Worm (Caenorhabditis elegans): ENCODE measurements around the gene ccdc-149.

ccdc-149 gene

DNA sequence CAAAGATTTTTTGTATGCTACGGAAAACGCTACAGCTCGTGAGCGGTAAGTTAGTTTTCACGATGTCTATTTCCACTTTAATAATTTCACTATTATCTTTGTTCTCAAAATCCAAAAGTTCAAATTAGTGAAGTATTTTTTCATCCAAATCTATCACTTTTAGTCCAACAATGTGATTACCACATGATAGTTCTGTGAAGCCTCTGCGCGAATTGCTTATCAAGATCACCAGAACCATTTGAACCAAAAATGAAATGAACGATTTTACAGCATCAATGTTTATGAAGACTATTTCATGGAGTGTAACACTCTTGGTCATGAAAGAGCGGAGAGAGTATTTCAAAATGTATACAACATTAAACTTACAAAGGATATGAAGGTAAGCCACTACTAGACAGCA lies 23.2 kb upstream of the ccdc-149 start:
- TF ChIP-seq unc-62 (GFP tag; optimal IDR thresholded peaks at IDR 0.05): no peak

DNA sequence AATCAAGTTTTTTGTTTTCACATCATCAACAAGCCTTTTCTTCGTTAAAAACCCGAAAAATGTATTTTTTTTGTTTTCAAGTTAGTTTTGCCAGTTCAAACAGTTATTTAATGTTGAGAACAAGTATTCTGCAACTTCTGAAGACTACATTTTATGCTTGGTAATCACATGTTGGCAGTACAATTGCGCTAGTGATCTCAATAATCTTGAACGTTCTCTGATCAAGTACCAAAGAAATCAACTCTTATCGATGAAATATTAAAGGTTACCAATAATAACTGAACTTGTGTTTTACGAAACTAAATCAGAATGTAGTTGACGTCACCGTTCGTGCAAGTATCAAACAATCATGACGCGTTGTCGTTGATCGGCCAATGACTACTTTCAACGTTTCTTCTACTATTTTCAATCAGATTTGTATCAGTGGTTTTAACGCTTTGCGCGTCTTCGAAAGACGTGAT lies 22.3 kb upstream of the ccdc-149 start, which contains the start of gene C35C5.8:
Gene C35C5.8, plus strand, starts transcription at position 51 of the 461 bp plus-strand sequence.
- TF ChIP-seq unc-62 (GFP tag; optimal IDR thresholded peaks at IDR 0.05): no peak

DNA sequence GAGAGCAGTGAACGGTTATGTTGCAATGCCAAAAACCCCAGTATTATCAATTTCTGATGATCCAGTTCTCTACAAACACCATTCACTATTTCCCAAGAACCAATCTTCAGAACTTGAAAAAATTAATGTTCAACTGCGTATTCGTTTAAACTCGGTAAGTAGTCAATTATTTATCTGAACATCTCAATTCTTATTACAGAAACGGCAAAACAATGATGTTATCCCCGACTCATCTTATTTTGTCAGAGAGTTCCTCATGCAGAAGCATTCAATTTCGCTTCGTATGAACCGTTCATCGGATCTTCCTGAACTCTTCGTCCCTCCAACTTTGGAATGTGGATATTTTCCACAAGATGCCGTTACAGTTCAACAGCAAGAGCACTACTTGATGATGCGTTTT lies 12.5 kb upstream of the ccdc-149 start:
- no peak for TF ChIP-seq unc-62 (GFP tag; optimal IDR thresholded peaks at IDR 0.05)

DNA sequence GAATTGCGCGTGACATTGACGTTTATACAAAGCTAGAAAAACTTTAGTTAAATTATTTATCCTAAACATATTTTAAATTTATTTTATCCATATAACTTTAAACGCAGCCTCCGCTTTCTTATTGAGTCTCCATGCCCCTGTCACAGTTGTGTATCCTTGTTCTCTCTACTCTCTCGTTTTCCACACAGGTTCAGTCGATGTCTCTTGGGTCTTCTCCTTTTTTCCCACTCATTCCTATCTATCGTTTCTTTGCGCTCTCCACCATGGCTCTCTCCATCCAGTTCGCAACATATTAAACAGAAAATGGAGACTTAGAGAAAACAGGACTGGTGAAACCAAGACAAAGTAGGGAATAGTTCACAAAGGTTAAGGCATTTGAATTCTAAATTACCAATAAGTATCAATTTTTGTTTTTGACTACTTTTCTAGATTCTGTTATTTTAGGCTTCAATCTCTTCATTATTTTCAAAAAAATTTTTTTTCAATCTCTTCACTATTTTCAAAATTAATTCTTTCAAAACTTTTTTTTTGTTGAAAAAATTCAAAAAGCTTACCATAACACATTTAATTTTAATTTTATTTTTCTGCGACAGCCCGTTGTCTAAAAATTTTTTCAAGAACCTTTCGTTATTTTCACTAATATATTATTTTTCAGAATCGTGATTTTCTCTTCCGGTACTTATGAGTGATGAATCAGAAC lies 11.0 kb upstream of the ccdc-149 start, which contains the start of gene sdc-2:
Gene sdc-2, plus strand, starts transcription at position 650 of the 700 bp plus-strand sequence.
- TF ChIP-seq unc-62 (GFP tag; optimal IDR thresholded peaks at IDR 0.05): no peak

DNA sequence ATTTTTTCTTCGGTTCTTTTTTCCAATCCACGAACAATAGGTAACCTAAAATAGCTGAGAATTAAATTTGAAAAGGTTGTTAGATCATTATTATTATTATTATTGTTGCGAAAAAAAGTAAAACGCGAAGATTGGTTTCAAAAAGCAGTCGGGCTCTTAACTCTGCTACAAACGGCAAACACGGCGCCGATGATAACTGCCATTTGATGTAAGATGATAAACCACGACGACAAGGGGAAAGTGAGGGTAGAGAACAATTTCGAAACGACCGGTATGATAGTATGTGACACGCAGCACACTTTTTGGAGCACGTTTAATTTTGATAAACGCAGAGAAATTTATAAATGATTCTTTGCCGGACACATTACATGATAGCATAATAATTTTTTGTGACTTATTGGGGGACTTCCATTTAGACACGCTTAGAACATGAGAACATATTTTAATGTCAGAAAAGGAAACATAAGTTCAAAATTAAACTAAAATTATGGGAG lies 7.8 kb upstream of the ccdc-149 start, which contains the start of gene hpo-34:
Gene hpo-34, minus strand, starts transcription at position 51 of the 494 bp plus-strand sequence.
- TF ChIP-seq unc-62 (GFP tag; optimal IDR thresholded peaks at IDR 0.05): no peak

DNA sequence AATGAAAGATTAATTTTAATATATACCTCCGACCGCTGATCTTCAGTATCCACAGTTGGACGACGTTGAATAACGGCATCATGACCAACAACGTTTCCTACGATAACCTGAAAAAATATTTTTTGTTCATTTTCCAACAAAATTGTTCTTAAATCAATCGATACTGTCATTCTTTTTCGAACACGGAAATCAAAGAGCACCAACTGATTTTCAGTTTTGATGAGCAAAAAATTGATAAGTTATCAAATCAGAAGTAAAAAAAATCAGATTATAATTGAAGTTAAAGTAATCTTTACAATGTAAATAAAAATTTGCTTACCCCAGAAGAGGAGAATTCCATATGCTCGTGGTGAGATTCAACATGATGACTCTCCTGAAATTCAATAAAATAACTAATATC lies 7.2 kb upstream of the ccdc-149 start:
- TF ChIP-seq unc-62 (GFP tag; optimal IDR thresholded peaks at IDR 0.05): no peak

DNA sequence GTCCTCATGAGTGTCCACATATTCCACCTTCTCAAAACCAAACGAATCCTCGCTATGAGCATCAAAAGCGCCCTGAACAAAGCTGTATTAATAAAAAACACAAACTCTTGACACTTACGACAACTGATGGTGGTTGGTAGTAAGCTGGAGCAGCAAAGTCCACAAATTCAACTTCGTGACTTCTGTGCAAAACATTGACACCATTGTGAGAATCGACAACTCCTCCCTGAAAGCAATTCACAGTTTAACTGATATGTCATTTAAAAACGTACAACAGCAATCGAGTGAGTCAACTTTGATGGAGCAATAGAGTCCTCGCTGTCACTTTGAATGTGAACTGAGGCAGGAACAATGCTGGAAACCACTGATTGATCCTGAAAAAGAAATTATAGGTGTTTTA lies 6.2 kb upstream of the ccdc-149 start:
- TF ChIP-seq unc-62 (GFP tag; optimal IDR thresholded peaks at IDR 0.05): no peak

DNA sequence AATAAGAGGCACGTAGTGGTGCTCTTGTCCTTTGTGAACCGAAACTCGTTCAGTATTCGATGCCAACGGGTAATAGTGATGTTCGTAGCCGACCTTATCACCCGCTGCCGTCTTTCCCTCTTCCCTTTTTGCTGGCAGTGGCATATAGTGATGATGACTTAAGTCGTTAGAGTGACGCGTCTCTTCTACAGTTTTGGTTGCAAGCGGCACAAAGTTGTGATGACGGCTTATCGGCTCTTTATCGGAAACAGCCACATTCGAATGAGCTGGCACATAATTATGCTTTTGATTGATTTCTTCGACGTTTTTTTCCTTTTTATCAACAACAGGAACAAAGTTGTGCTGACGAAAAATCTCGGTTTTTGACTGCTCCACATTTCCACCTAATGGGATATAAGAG lies 4.1 kb upstream of the ccdc-149 start:
- TF ChIP-seq unc-62 (GFP tag; optimal IDR thresholded peaks at IDR 0.05): no peak

DNA sequence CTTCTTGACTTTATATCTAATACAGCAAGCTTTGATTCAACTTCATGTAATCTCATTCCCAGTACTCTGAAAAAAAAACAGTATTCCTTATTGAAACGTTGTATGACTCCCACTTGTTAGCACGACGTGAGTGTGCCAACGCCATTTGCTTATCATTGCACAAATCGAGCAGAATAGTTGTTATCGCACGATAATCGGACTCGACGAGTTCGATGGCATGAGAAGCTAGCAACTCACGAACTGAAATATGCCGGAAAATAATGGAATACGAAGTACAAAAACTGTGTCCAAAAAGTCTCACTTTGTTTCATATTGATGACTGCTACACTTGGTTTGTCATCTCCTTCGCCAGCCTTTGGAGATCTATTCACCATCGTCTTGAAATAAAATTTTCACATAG lies 1.7 kb downstream of the ccdc-149 start:
- no peak for TF ChIP-seq unc-62 (GFP tag; optimal IDR thresholded peaks at IDR 0.05)

DNA sequence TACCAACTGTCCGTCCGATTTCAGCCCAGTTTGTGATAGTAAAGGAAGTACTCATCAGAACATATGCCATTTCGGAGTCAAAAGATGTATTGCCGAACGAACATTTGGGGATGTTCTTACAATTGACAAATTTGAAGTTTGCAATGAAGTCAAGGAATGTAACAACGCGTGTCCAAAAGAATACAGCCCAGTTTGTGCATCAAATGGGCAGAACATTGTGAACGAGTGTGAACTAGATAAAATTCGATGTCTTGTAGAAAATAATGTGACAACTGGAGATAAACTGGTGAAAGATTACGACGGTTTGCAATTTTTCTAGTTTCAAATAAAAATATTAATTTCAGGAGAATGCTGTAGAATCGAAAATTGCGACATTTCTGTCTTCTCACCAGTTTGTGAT lies 3.4 kb downstream of the ccdc-149 start:
- TF ChIP-seq unc-62 (GFP tag; optimal IDR thresholded peaks at IDR 0.05): no peak

DNA sequence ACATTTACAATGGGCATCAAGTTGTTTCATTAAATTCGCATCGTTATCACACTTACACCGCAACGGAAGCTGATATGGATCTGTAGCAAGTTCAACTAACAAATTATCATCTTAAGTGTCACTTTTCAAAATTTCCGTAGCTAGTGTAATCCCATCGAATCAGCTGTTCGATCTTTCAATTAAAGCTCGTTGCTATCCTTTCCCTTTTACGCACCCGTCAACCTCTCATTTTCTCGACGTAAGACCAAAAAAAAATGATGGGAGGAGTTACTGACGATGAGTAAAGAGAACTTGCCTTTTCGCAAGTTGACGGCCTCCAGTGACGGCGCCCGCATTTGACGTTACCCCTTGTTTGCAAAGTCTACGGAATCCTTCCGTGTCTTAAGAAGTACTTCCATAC lies 9.3 kb downstream of the ccdc-149 start, which contains the start of gene F29G6.1:
Gene F29G6.1, plus strand, starts transcription at position 301 of the 400 bp plus-strand sequence.
- TF ChIP-seq unc-62 (GFP tag; optimal IDR thresholded peaks at IDR 0.05): no peak

DNA sequence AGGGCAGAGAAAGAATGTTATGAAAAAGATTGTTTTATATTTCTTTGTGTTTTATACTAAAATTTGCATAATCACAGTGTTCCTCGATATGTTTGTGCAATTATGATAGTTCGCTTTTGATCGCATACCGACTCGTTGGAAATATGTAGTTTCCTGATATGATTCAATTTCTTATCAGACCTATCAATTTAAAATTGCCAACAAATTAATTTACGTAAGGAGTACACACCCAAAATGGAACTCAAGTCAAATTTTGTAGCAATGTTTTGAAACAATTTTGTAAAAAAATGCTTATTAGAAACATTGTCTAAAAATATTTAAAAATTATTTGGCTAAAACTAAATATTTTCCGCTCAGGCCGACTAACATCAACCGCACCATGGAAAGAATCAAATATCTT lies 10.7 kb downstream of the ccdc-149 start:
- no peak for TF ChIP-seq unc-62 (GFP tag; optimal IDR thresholded peaks at IDR 0.05)

DNA sequence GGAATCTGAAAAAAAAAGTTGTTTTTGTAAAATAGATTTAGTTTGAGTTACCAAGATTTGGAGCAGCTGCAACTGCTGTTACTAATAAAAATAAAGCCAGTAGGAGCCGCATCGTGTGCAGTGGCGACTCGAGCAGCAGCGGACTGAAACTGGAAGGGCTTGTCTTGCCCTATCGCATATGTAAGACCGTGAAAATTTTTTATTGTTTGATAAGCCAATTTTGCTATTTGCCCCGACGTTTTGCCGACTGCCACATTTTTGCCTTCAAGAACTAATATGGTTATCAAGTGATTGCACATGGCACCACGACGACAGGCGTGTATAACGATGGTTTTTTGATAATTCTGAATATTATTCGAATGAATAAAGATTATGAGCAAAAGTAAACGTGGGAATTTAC lies 11.5 kb downstream of the ccdc-149 start, which contains the start of gene T25C12.3:
Gene T25C12.3, minus strand, starts transcription at position 262 of the 400 bp plus-strand sequence.
- TF ChIP-seq unc-62 (GFP tag; optimal IDR thresholded peaks at IDR 0.05): no peak

DNA sequence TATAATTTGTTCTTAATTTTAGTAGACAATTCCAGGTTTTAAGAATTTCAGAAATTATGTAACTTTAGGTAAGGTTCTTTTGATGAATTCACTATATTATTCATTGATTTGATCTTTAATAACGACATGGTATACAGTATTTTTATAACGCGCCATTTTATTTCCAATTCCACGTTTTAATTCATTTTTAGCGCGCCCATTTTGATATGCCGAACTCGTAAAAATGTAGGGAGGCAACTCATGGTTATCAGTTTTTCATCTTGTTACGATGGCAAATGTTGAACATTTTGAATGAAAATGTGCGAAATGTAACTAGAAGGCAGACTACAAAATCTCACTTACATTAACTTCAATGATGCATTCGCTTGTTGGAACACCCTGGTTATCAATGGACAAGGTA lies 12.4 kb downstream of the ccdc-149 start:
- no peak for TF ChIP-seq unc-62 (GFP tag; optimal IDR thresholded peaks at IDR 0.05)

DNA sequence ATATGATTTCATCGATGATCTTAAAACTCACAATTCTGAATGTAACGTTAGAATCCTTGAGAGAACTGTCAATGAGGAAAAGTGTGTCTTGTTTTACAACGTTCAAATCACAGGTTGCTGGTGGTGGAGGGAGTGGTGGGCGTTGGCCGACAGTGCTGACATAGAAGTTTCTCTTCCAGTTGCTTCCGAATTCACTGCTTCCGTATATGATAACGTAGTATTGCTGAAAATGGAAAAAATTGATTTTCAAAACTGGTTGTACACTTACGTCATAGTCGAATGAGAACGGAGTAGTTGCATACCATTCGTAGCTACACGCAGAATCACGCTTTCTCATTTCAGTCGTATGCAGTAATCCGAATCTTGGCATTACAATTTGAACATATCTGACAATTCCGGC lies 19.4 kb downstream of the ccdc-149 start:
- TF ChIP-seq unc-62 (GFP tag; optimal IDR thresholded peaks at IDR 0.05): no peak

DNA sequence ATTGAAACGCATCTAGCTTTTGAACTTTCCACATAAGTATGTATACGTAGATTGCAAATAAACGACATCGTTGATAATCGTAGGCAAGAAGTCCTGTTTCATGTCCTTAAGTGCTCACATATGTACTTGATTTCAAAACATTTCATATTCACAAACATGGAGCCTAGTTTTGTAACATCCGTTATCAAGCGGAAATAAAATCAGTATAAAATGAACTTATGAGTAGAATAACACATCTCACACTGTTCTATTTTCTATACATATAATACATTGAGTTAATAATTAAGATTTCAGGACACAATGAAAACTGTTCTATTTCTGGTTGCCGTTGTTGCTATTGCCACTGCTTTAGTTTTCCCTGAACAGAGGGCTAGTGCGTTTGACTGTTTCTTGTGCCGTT lies 21.4 kb downstream of the ccdc-149 start, which contains the start of gene spp-21:
Gene spp-21, plus strand, starts transcription at position 301 of the 400 bp plus-strand sequence.
- no peak for TF ChIP-seq unc-62 (GFP tag; optimal IDR thresholded peaks at IDR 0.05)

DNA sequence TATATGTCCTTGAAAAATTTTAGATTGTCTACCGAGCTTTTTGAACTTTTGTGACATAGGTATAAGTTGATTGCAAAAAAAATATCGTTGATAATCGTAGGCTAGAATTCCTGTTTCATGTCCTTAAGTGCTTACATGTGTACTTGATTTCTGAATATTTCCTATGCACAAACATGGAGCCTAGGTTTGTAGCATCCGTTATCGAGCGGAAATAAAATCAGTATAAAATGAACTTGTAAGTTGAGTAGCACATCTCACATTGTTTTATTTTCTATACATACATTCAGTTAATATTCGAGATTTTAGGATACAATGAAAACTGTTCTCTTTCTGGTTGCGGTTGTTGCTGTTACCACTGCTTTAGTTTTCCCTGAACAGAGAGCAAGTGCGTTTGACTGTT lies 23.8 kb downstream of the ccdc-149 start, which contains the start of gene spp-9:
Gene spp-9, plus strand, starts transcription at position 301 of the 400 bp plus-strand sequence.
- TF ChIP-seq unc-62 (GFP tag; optimal IDR thresholded peaks at IDR 0.05): no peak

Measured in whole organism, dauer.